Fruit fly (Drosophila melanogaster) whole organism, embryonic: ENCODE results near the gene ens.
A peak's percentile ranks its signal among the peaks of the same experiment; 100 is the strongest.

ENCODE experiments used
- B-H2 ChIP-seq: fragments of 200-800 bp; sonication (Bioruptor generic); optimal IDR thresholded peaks from 2 replicates; lab custom pipeline; 2018; ENCODE audit warnings: missing biosample characterization, mild to moderate bottlenecking, missing genetic modification characterization
- Bteb2 ChIP-seq: fragments of 200-800 bp; sonication (Bioruptor generic); optimal IDR thresholded peaks from 2 replicates; lab custom pipeline; 2016; ENCODE audit warnings: missing biosample characterization, missing genetic modification characterization
- CG10209 ChIP-seq: fragments of 200-800 bp; sonication (Bioruptor generic); optimal IDR thresholded peaks from 3 replicates; lab custom pipeline; 2017; ENCODE audit warnings: missing biosample characterization, mild to moderate bottlenecking, missing genetic modification characterization, missing genetic modification reagents
- CG1024 ChIP-seq: fragments of 200-800 bp; sonication (Bioruptor generic); IDR thresholded peaks from 2 replicates; pipeline ENCODE4 v1.3.6; 2022; ENCODE audit warnings: missing biosample characterization, missing genetic modification characterization
- CG10366 ChIP-seq: fragments of 200-800 bp; sonication (Bioruptor generic); IDR thresholded peaks from 2 replicates; pipeline ENCODE4 v1.3.6; 2022; ENCODE audit warnings: missing biosample characterization, missing genetic modification characterization
- CG10565 ChIP-seq: fragments of 200-800 bp; sonication (Bioruptor generic); optimal IDR thresholded peaks from 3 replicates; lab custom pipeline; 2016; ENCODE audit warnings: missing biosample characterization, mild to moderate bottlenecking, missing genetic modification characterization
- CG12659 ChIP-seq: fragments of 200-800 bp; sonication (Bioruptor generic); optimal IDR thresholded peaks from 3 replicates; lab custom pipeline; 2017; ENCODE audit warnings: mild to moderate bottlenecking, missing biosample characterization, missing genetic modification reagents, missing genetic modification characterization
- CG12744 ChIP-seq: fragments of 200-800 bp; sonication (Bioruptor generic); optimal IDR thresholded peaks from 2 replicates; lab custom pipeline; 2016; ENCODE audit warnings: missing biosample characterization, missing genetic modification characterization
- CG14710 ChIP-seq: fragments of 200-800 bp; sonication (Bioruptor generic); optimal IDR thresholded peaks from 3 replicates; lab custom pipeline; 2019; ENCODE audit warnings: missing biosample characterization, mild to moderate bottlenecking, missing genetic modification characterization, moderate library complexity
- CG1529 ChIP-seq: fragments of 200-800 bp; sonication (Bioruptor generic); optimal IDR thresholded peaks from 3 replicates; lab custom pipeline; 2018; ENCODE audit warnings: missing biosample characterization, missing genetic modification characterization
- CG15514 ChIP-seq: fragments of 200-800 bp; sonication (Bioruptor generic); optimal IDR thresholded peaks from 3 replicates; lab custom pipeline; 2017; ENCODE audit warnings: missing biosample characterization, missing genetic modification characterization, mild to moderate bottlenecking, moderate library complexity, missing genetic modification reagents
- CG16813 ChIP-seq: fragments of 200-800 bp; sonication (Bioruptor generic); IDR thresholded peaks from 3 replicates; pipeline ENCODE4 v1.3.6; 2022; ENCODE audit warnings: missing biosample characterization, missing genetic modification characterization; ENCODE audit not compliant: partially characterized antibody
- CG16815 ChIP-seq: fragments of 200-800 bp; sonication (Bioruptor generic); optimal IDR thresholded peaks from 3 replicates; lab custom pipeline; 2017; ENCODE audit warnings: missing biosample characterization, mild to moderate bottlenecking, missing genetic modification characterization
- CG18011 ChIP-seq: fragments of 200-800 bp; sonication (Bioruptor generic); optimal IDR thresholded peaks from 2 replicates; lab custom pipeline; 2017; ENCODE audit warnings: missing biosample characterization, missing genetic modification characterization, mild to moderate bottlenecking, moderate library complexity, missing genotype
- CG18764 ChIP-seq: fragments of 200-800 bp; sonication (Bioruptor generic); optimal IDR thresholded peaks from 3 replicates; lab custom pipeline; 2016; ENCODE audit warnings: missing biosample characterization, missing genetic modification characterization
- CG31441 ChIP-seq: fragments of 200-800 bp; sonication (Bioruptor generic); IDR thresholded peaks from 2 replicates; pipeline ENCODE4 v1.3.6; 2022; ENCODE audit warnings: missing biosample characterization, missing genetic modification characterization
- CG42726 ChIP-seq: fragments of 200-800 bp; sonication (Bioruptor generic); IDR thresholded peaks from 2 replicates; pipeline ENCODE4 v1.3.6; 2022; ENCODE audit warnings: missing biosample characterization, missing genetic modification characterization; ENCODE audit not compliant: partially characterized antibody
- CG6175 ChIP-seq: fragments of 200-800 bp; sonication (Bioruptor generic); IDR thresholded peaks from 3 replicates; pipeline ENCODE4 v1.3.6; 2022; ENCODE audit warnings: missing biosample characterization, missing genetic modification characterization
- CG6683 ChIP-seq: fragments of 200-800 bp; sonication (Bioruptor generic); optimal IDR thresholded peaks from 2 replicates; lab custom pipeline; 2017; ENCODE audit warnings: missing biosample characterization, mild to moderate bottlenecking, missing genetic modification characterization, missing genetic modification reagents
- CG6791 ChIP-seq: fragments of 200-800 bp; sonication (Bioruptor generic); IDR thresholded peaks from 3 replicates; pipeline ENCODE4 v1.3.6; 2022; ENCODE audit warnings: missing biosample characterization, missing genetic modification characterization; ENCODE audit not compliant: partially characterized antibody
- CG6813 ChIP-seq: fragments of 200-800 bp; sonication (Bioruptor generic); optimal IDR thresholded peaks from 2 replicates; lab custom pipeline; 2017; ENCODE audit warnings: missing biosample characterization, missing genetic modification characterization, mild to moderate bottlenecking, moderate library complexity, missing genetic modification reagents
- D19B ChIP-seq: fragments of 200-800 bp; sonication (Bioruptor generic); optimal IDR thresholded peaks from 2 replicates; lab custom pipeline; 2017; ENCODE audit warnings: missing biosample characterization, mild to moderate bottlenecking, missing genetic modification characterization
- Dbx ChIP-seq: fragments of 200-800 bp; sonication (Bioruptor generic); IDR thresholded peaks from 3 replicates; pipeline ENCODE4 v1.3.6; 2022; ENCODE audit warnings: missing biosample characterization, missing genetic modification characterization
- Dek ChIP-seq: fragments of 200-800 bp; sonication (Bioruptor generic); optimal IDR thresholded peaks from 3 replicates; lab custom pipeline; 2019; ENCODE audit warnings: missing biosample characterization, mild to moderate bottlenecking, missing genetic modification characterization, moderate library complexity
- Doc3 ChIP-seq: fragments of 200-800 bp; sonication (Bioruptor generic); IDR thresholded peaks from 3 replicates; pipeline ENCODE4 v1.3.6; 2022; ENCODE audit warnings: missing biosample characterization, missing genetic modification characterization; ENCODE audit not compliant: partially characterized antibody
- E2f1 ChIP-seq: fragments of 200-800 bp; sonication (Bioruptor generic); IDR thresholded peaks from 2 replicates; pipeline ENCODE4 v1.3.6; 2022; ENCODE audit warnings: missing biosample characterization, missing genetic modification characterization
- GATAe ChIP-seq: fragments of 200-800 bp; sonication (Bioruptor generic); conservative IDR thresholded peaks from 2 replicates; pipeline ENCODE4 v1.3.6; 2022; ENCODE audit warnings: missing biosample characterization, missing genetic modification characterization
- Hr51 ChIP-seq, 2 experiments: fragments of 200-800 bp; sonication (Bioruptor generic); optimal IDR thresholded peaks; 2 replicates in 1 of 2; 3 replicates in 1 of 2; lab custom pipeline; 2016 to 2018; ENCODE audit warnings: missing biosample characterization in 2 of 2, missing genetic modification characterization in 2 of 2, mild to moderate bottlenecking in 1 of 2, moderate library complexity in 1 of 2
- Mrtf ChIP-seq: fragments of 200-800 bp; sonication (Bioruptor generic); IDR thresholded peaks from 3 replicates; pipeline ENCODE4 v1.3.6; 2022; ENCODE audit warnings: missing biosample characterization, missing genetic modification characterization
- NK7.1 ChIP-seq: fragments of 200-800 bp; sonication (Bioruptor generic); optimal IDR thresholded peaks from 3 replicates; lab custom pipeline; 2016; ENCODE audit warnings: missing biosample characterization, missing genetic modification characterization
- Oli ChIP-seq: fragments of 200-800 bp; sonication (Bioruptor generic); optimal IDR thresholded peaks from 2 replicates; lab custom pipeline; 2018; ENCODE audit warnings: missing biosample characterization, mild to moderate bottlenecking, missing genetic modification characterization, moderate library complexity
- abd-A ChIP-seq: fragments of 200-800 bp; sonication (Bioruptor generic); optimal IDR thresholded peaks from 3 replicates; lab custom pipeline; 2019; ENCODE audit warnings: missing biosample characterization, mild to moderate bottlenecking, missing genetic modification characterization, moderate library complexity
- amos ChIP-seq: fragments of 200-800 bp; sonication (Bioruptor generic); IDR thresholded peaks from 2 replicates; pipeline ENCODE4 v1.3.6; 2022; ENCODE audit warnings: missing biosample characterization, missing genetic modification characterization; ENCODE audit not compliant: partially characterized antibody
- chn ChIP-seq: fragments of 200-800 bp; sonication (Bioruptor generic); optimal IDR thresholded peaks from 2 replicates; lab custom pipeline; 2016; ENCODE audit warnings: missing biosample characterization, missing genetic modification characterization
- dpn ChIP-seq, 2 experiments: fragments of 200-800 bp; sonication (Bioruptor generic); optimal IDR thresholded peaks; 3 replicates each; lab custom pipeline; 2016; ENCODE audit warnings: missing biosample characterization in 2 of 2, missing genetic modification characterization in 2 of 2
- fd3F ChIP-seq: fragments of 200-800 bp; sonication (Bioruptor generic); optimal IDR thresholded peaks from 2 replicates; lab custom pipeline; 2018; ENCODE audit warnings: missing biosample characterization, mild to moderate bottlenecking, missing genetic modification characterization, moderate library complexity
- grn ChIP-seq: fragments of 200-800 bp; sonication (Bioruptor generic); optimal IDR thresholded peaks from 3 replicates; lab custom pipeline; 2017; ENCODE audit warnings: missing biosample characterization, missing genetic modification characterization
- ind ChIP-seq: fragments of 200-800 bp; sonication (Bioruptor generic); optimal IDR thresholded peaks from 3 replicates; lab custom pipeline; 2016; ENCODE audit warnings: missing biosample characterization, missing genetic modification characterization
- knrl ChIP-seq: fragments of 200-800 bp; sonication (Bioruptor generic); IDR thresholded peaks from 3 replicates; pipeline ENCODE4 v1.3.6; 2022; ENCODE audit warnings: missing biosample characterization, missing genetic modification characterization; ENCODE audit not compliant: partially characterized antibody
- lola ChIP-seq, 3 experiments: fragments of >200 bp in 2 of 3; fragments of 200-800 bp in 1 of 3; sonication (Bioruptor generic) in 1 of 3; optimal IDR thresholded peaks; 2 replicates each; lab custom pipeline; 2017 to 2019; ENCODE audit warnings: missing biosample characterization in 3 of 3, missing genetic modification characterization in 3 of 3, mild to moderate bottlenecking in 1 of 3, moderate library complexity in 1 of 3
- maf-S ChIP-seq: fragments of 200-800 bp; sonication (Bioruptor generic); optimal IDR thresholded peaks from 2 replicates; lab custom pipeline; 2016; ENCODE audit warnings: missing biosample characterization, missing genetic modification characterization
- nau ChIP-seq: fragments of 200-800 bp; sonication (Bioruptor generic); optimal IDR thresholded peaks from 3 replicates; lab custom pipeline; 2017; ENCODE audit warnings: missing biosample characterization, mild to moderate bottlenecking, missing genetic modification characterization, missing genetic modification reagents
- pfk ChIP-seq: fragments of 200-800 bp; sonication (Bioruptor generic); optimal IDR thresholded peaks from 2 replicates; lab custom pipeline; 2018; ENCODE audit warnings: missing biosample characterization, mild to moderate bottlenecking, missing genetic modification characterization, moderate library complexity
- sens-2 ChIP-seq: fragments of 200-800 bp; sonication (Bioruptor generic); IDR thresholded peaks from 2 replicates; pipeline ENCODE4 v1.3.6; 2022; ENCODE audit warnings: missing biosample characterization, missing genetic modification characterization
- slou ChIP-seq: fragments of 200-800 bp; sonication (Bioruptor generic); optimal IDR thresholded peaks from 3 replicates; lab custom pipeline; 2016; ENCODE audit warnings: missing biosample characterization, missing genetic modification characterization
- slp2 ChIP-seq: fragments of 200-800 bp; sonication (Bioruptor generic); optimal IDR thresholded peaks from 2 replicates; lab custom pipeline; 2016; ENCODE audit warnings: missing biosample characterization, missing genetic modification characterization
- sob ChIP-seq: fragments of 200-800 bp; sonication (Bioruptor generic); IDR thresholded peaks from 2 replicates; pipeline ENCODE4 v1.3.6; 2022; ENCODE audit warnings: missing biosample characterization, missing genetic modification characterization
- unc-4 ChIP-seq: fragments of 200-800 bp; sonication (Bioruptor generic); IDR thresholded peaks from 2 replicates; pipeline ENCODE4 v1.3.6; 2022; ENCODE audit warnings: missing biosample characterization, missing genetic modification characterization; ENCODE audit not compliant: partially characterized antibody

ens gene

dm6 chr3L:4138804-4139521, 4.6 kb upstream of the ens start, which contains the start of the genes Rop and Ras64B (continued):
- TF ChIP-seq ind (GFP tag; lab: Kevin White, UChicago) (no peak), unc-4 (GFP tag; lab: Robert Waterston, UW) (peak; percentile 89), CG18011 (GFP tag; lab: Kevin White, UChicago) (no peak), sens-2 (no peak), slp2 (GFP tag; lab: Kevin White, UChicago) (peak; percentile 7), CG1024 (no peak), grn (GFP tag; lab: Kevin White, UChicago) (no peak), lola (GFP tag; optimal IDR thresholded peaks at IDR 0.05; lab: Kevin White, UChicago) (no peak), CG14710 (tag; lab: Kevin White, UChicago) (peak; percentile 81), dpn (GFP tag; optimal IDR thresholded peaks at IDR 0.05; lab: Kevin White, UChicago) (peak in 1 of 2 experiments; percentile 21), CG12659 (GFP tag; lab: Kevin White, UChicago) (peak; percentile 86), Bteb2 (peak; percentile 44), NK7.1 (GFP tag; lab: Kevin White, UChicago) (peak; percentile 20), CG42726 (GFP tag; lab: Robert Waterston, UW) (peak; percentile 83), Hr51 (GFP tag; optimal IDR thresholded peaks at IDR 0.05; lab: Kevin White, UChicago) (peak in 1 of 2 experiments; percentile 39), CG15514 (GFP tag; lab: Kevin White, UChicago) (peak; percentile 79), Oli (no peak), knrl (peak; percentile 82), CG16813 (GFP tag; lab: Robert Waterston, UW) (peak; percentile 86), CG10565 (GFP tag; lab: Kevin White, UChicago) (no peak), Dbx (GFP tag; lab: Robert Waterston, UW) (peak; percentile 19; the same call in 1 of the 3 replicates), E2f1 (GFP tag; lab: Robert Waterston, UW) (no peak), slou (GFP tag; lab: Kevin White, UChicago) (no peak), sob (no peak; the same call in none of the 2 replicates), B-H2 (GFP tag; lab: Kevin White, UChicago) (no peak), CG6683 (GFP tag; lab: Kevin White, UChicago) (no peak), amos (GFP tag; lab: Robert Waterston, UW) (peak; percentile 94), CG6791 (peak; percentile 85), CG10366 (GFP tag; lab: Robert Waterston, UW) (no peak), CG6813 (GFP tag; lab: Kevin White, UChicago) (no peak), CG16815 (GFP tag; lab: Kevin White, UChicago) (no peak), pfk (no peak), GATAe (no peak), Dek (peak; percentile 43), CG10209 (GFP tag; lab: Kevin White, UChicago) (no peak), chn (peak; percentile 51), CG1529 (no peak), D19B (GFP tag; lab: Kevin White, UChicago) (no peak), CG31441 (GFP tag; lab: Robert Waterston, UW) (peak; percentile 30; the same call in 1 of the 2 replicates), CG18764 (GFP tag; lab: Kevin White, UChicago) (no peak), CG12744 (GFP tag; lab: Kevin White, UChicago) (no peak), abd-A (tag; lab: Kevin White, UChicago) (no peak), Mrtf (GFP tag; lab: Robert Waterston, UW) (no peak), CG6175 (GFP tag; lab: Robert Waterston, UW) (no peak), Doc3 (GFP tag; lab: Robert Waterston, UW) (peak; percentile 28; the same call in 2 of the 3 replicates), maf-S (no peak), nau (GFP tag; lab: Kevin White, UChicago) (no peak), fd3F (no peak)
